Worm (Caenorhabditis elegans): ENCODE results near the gene AC3.5.

AC3.5 gene

ce11 chrV:10440723-10441122, 52.4 kb downstream of the AC3.5 start, which contains the start of gene snf-10:
snf-10 (minus strand) TSS chrV:10440823.
- TF ChIP-seq C34B4.2 (tag; optimal IDR thresholded peaks at IDR 0.05): no peak
- TF ChIP-seq nhr-12 (tag; optimal IDR thresholded peaks at IDR 0.05): no peak
- no peak for TF ChIP-seq lin-15B (tag; optimal IDR thresholded peaks at IDR 0.05)
- TF ChIP-seq egl-13 (tag; optimal IDR thresholded peaks at IDR 0.05): no peak
- TF ChIP-seq mef-2 (tag; optimal IDR thresholded peaks at IDR 0.05): no peak
- TF ChIP-seq ceh-63 (GFP tag; optimal IDR thresholded peaks at IDR 0.05): no peak
- no peak for TF ChIP-seq efl-1 (optimal IDR thresholded peaks at IDR 0.05)
- TF ChIP-seq efl-1 (GFP tag; optimal IDR thresholded peaks at IDR 0.05 in 1 of 2): no peak
- TF ChIP-seq snu-23 (GFP tag; optimal IDR thresholded peaks at IDR 0.05): no peak
- TF ChIP-seq pax-3 (tag; optimal IDR thresholded peaks at IDR 0.05): no peak
- TF ChIP-seq nhr-19 (GFP tag; conservative IDR thresholded peaks at IDR 0.05): no peak
- no peak for TF ChIP-seq rnt-1 (tag; optimal IDR thresholded peaks at IDR 0.05)
- TF ChIP-seq mab-9 (GFP tag; IDR thresholded peaks at IDR 0.05): no peak
- no peak for TF ChIP-seq ets-5 (GFP tag; IDR thresholded peaks at IDR 0.05)
- TF ChIP-seq ama-1 (optimal IDR thresholded peaks at IDR 0.05): no peak
- no peak for TF ChIP-seq pqm-1 (tag; optimal IDR thresholded peaks at IDR 0.05)

ce11 chrV:10441135-10442024, 53.1 kb downstream of the AC3.5 start, which contains the start of gene pap-1:
pap-1 (plus strand) TSS chrV:10441974.
- no peak for TF ChIP-seq unc-30 (tag; optimal IDR thresholded peaks at IDR 0.05)
- no peak for TF ChIP-seq nhr-90 (tag; optimal IDR thresholded peaks at IDR 0.05; ENCODE audit: poor library complexity)
- TF ChIP-seq alr-1 (tag; optimal IDR thresholded peaks at IDR 0.05; ENCODE audit: borderline replicate concordance): no peak
- peak; percentile 62 to 78 for TF ChIP-seq efl-1 (optimal IDR thresholded peaks at IDR 0.05)
- TF ChIP-seq efl-1 (GFP tag; optimal IDR thresholded peaks at IDR 0.05 in 1 of 2): peak; percentile 22 to 72
- TF ChIP-seq zip-4 (GFP tag; optimal IDR thresholded peaks at IDR 0.05): no peak
- TF ChIP-seq dpl-1 (GFP tag; optimal IDR thresholded peaks at IDR 0.05): peak; percentile 14 to 32 (median 19)
- peak; percentile 21 for TF ChIP-seq dsc-1 (tag; optimal IDR thresholded peaks at IDR 0.05)
- TF ChIP-seq xbp-1 (tag; optimal IDR thresholded peaks at IDR 0.05): peak; percentile 26
- TF ChIP-seq nhr-85 (tag): peak; percentile 79
- peak; percentile 26 for TF ChIP-seq swsn-7 (tag; optimal IDR thresholded peaks at IDR 0.05)
- no peak for TF ChIP-seq elt-3 (tag; optimal IDR thresholded peaks at IDR 0.05)
- peak in 1 of 2 experiments; percentile 40 for TF ChIP-seq mdl-1 (tag; optimal IDR thresholded peaks at IDR 0.05)
- TF ChIP-seq lir-3 (tag; optimal IDR thresholded peaks at IDR 0.05; ENCODE audit: poor library complexity): peak; percentile 71
- peak; percentile 78 for TF ChIP-seq rnt-1 (tag; optimal IDR thresholded peaks at IDR 0.05)
- peak; percentile 6 to 32 for TF ChIP-seq lsy-2 (tag; optimal IDR thresholded peaks at IDR 0.05)
- TF ChIP-seq egl-13 (tag; optimal IDR thresholded peaks at IDR 0.05): peak; percentile 3
- TF ChIP-seq pax-3 (tag; optimal IDR thresholded peaks at IDR 0.05): peak; percentile 26
- peak; percentile 64 for TF ChIP-seq irx-1 (tag; optimal IDR thresholded peaks at IDR 0.05)
- TF ChIP-seq lin-14 (GFP tag; optimal IDR thresholded peaks at IDR 0.05): peak; percentile 21
- TF ChIP-seq elt-2 (tag; optimal IDR thresholded peaks at IDR 0.05): peak; percentile 3
- peak; percentile 45 for TF ChIP-seq fkh-4 (tag; optimal IDR thresholded peaks at IDR 0.05; ENCODE audit: borderline replicate concordance)
- TF ChIP-seq unc-86 (tag; optimal IDR thresholded peaks at IDR 0.05): no peak
- TF ChIP-seq ceh-90 (tag; optimal IDR thresholded peaks at IDR 0.05): peak; percentile 76
- no peak for TF ChIP-seq ceh-63 (GFP tag; optimal IDR thresholded peaks at IDR 0.05)
- TF ChIP-seq mep-1 (tag; optimal IDR thresholded peaks at IDR 0.05): peak; percentile 61
- peak; percentile 16 to 68 for TF ChIP-seq lin-35 (GFP tag; optimal IDR thresholded peaks at IDR 0.05)
- TF ChIP-seq nhr-47 (tag; optimal IDR thresholded peaks at IDR 0.05): peak; percentile 43
- TF ChIP-seq nhr-71 (tag; optimal IDR thresholded peaks at IDR 0.05): peak; percentile 55
- no peak for TF ChIP-seq unc-62 (GFP tag; optimal IDR thresholded peaks at IDR 0.05)
- TF ChIP-seq blmp-1 (tag; optimal IDR thresholded peaks at IDR 0.05): peak; percentile 52

Data from whole organism, L1 larva.